Fruit fly (Drosophila melanogaster) whole organism, wandering third instar larva: ENCODE measurements around the gene CG43312.
A peak's percentile ranks its signal among the peaks of the same experiment; 100 is the strongest.

Source experiments
- Abd-B ChIP-seq: fragments of >200 bp; optimal IDR thresholded peaks from 2 replicates; lab custom pipeline; 2017; ENCODE audit warnings: missing biosample characterization, missing genetic modification characterization
- CrebA ChIP-seq: fragments of 200-800 bp; sonication (Bioruptor generic); optimal IDR thresholded peaks from 2 replicates; lab custom pipeline; 2016; ENCODE audit warnings: missing biosample characterization, mild to moderate bottlenecking, missing genetic modification characterization, borderline replicate concordance
- Dfd ChIP-seq: fragments of >200 bp; optimal IDR thresholded peaks from 2 replicates; lab custom pipeline; 2017; ENCODE audit warnings: missing biosample characterization, missing genetic modification characterization
- Dif ChIP-seq: fragments of 200-275, 200-300 bp; sonication (Bioruptor generic); optimal IDR thresholded peaks from 2 replicates; lab custom pipeline; 2018; ENCODE audit warnings: missing biosample characterization, missing genetic modification characterization; ENCODE audit not compliant: partially characterized antibody
- GATAd ChIP-seq: sonication (Bioruptor generic); optimal IDR thresholded peaks from 2 replicates; lab custom pipeline; 2016; ENCODE audit warnings: missing biosample characterization, missing genetic modification characterization
- HLH106 ChIP-seq: fragments of 200-800 bp; optimal IDR thresholded peaks from 3 replicates; lab custom pipeline; 2019; ENCODE audit warnings: missing biosample characterization, mild to moderate bottlenecking, missing genetic modification characterization, moderate library complexity
- Hnf4 ChIP-seq: fragments of 200-800 bp; sonication (Bioruptor generic); optimal IDR thresholded peaks from 2 replicates; lab custom pipeline; 2016; ENCODE audit warnings: missing biosample characterization, mild to moderate bottlenecking, missing genetic modification characterization
- Hr78 ChIP-seq: fragments of >200 bp; optimal IDR thresholded peaks from 2 replicates; lab custom pipeline; 2017; ENCODE audit warnings: missing biosample characterization, missing genetic modification characterization
- Jra ChIP-seq: sonication (Bioruptor generic); optimal IDR thresholded peaks from 2 replicates; lab custom pipeline; 2016; ENCODE audit warnings: missing biosample characterization, missing genetic modification characterization
- Mio ChIP-seq: sonication (Bioruptor generic); optimal IDR thresholded peaks from 2 replicates; lab custom pipeline; 2016; ENCODE audit warnings: missing biosample characterization, missing genetic modification characterization
- OdsH ChIP-seq: fragments of 200-800 bp; sonication (Bioruptor generic); optimal IDR thresholded peaks from 2 replicates; lab custom pipeline; 2016; ENCODE audit warnings: missing biosample characterization, mild to moderate bottlenecking, missing genetic modification characterization
- Rel ChIP-seq, 2 experiments: fragments of 200-800 bp; sonication (Bioruptor generic) in 1 of 2; optimal IDR thresholded peaks; 2 replicates in 1 of 2; 3 replicates in 1 of 2; lab custom pipeline; 2016 to 2019; ENCODE audit warnings: mild to moderate bottlenecking in 2 of 2, missing biosample characterization in 2 of 2, missing genetic modification characterization in 2 of 2, moderate library complexity in 1 of 2
- Sp1 ChIP-seq: fragments of 200-800 bp; sonication (Bioruptor generic); optimal IDR thresholded peaks from 3 replicates; lab custom pipeline; 2019; ENCODE audit warnings: missing biosample characterization, mild to moderate bottlenecking, missing genetic modification characterization, moderate library complexity
- Vsx2 ChIP-seq: fragments of 200-300, 225-300 bp; sonication (Bioruptor generic); optimal IDR thresholded peaks from 2 replicates; lab custom pipeline; 2018; ENCODE audit warnings: missing biosample characterization, missing genetic modification characterization; ENCODE audit not compliant: partially characterized antibody
- br ChIP-seq: fragments of 200-800 bp; sonication (Bioruptor generic); optimal IDR thresholded peaks from 2 replicates; lab custom pipeline; 2016; ENCODE audit warnings: missing biosample characterization, missing genetic modification characterization
- brk ChIP-seq: fragments of 200-800 bp; sonication (Bioruptor generic); optimal IDR thresholded peaks from 2 replicates; lab custom pipeline; 2016; ENCODE audit warnings: missing biosample characterization, mild to moderate bottlenecking, missing genetic modification characterization
- dl ChIP-seq, 2 experiments: fragments of 175-275, 200-275 bp in 1 of 2; fragments of 200-275 bp in 1 of 2; sonication (Bioruptor generic); optimal IDR thresholded peaks; lab custom pipeline; 2018; ENCODE audit warnings: mild to moderate bottlenecking in 2 of 2, missing biosample characterization in 2 of 2, missing genetic modification characterization in 2 of 2, moderate library complexity in 2 of 2; ENCODE audit not compliant: partially characterized antibody in 2 of 2, insufficient read depth in 1 of 2
- dsf ChIP-seq: sonication (Bioruptor generic); optimal IDR thresholded peaks from 2 replicates; lab custom pipeline; 2016; ENCODE audit warnings: missing biosample characterization, missing genetic modification characterization, borderline replicate concordance
- jim ChIP-seq: fragments of 175-275, 200-325 bp; sonication (Bioruptor generic); optimal IDR thresholded peaks from 2 replicates; lab custom pipeline; 2016; ENCODE audit warnings: missing biosample characterization, mild to moderate bottlenecking, missing genetic modification characterization
- lola ChIP-seq: fragments of >200 bp; optimal IDR thresholded peaks from 2 replicates; lab custom pipeline; 2017; ENCODE audit warnings: missing biosample characterization, missing genetic modification characterization
- pan ChIP-seq: fragments of >200 bp; optimal IDR thresholded peaks from 2 replicates; lab custom pipeline; 2017
- psq ChIP-seq: fragments of 200-800 bp; sonication (Bioruptor generic); optimal IDR thresholded peaks from 3 replicates; lab custom pipeline; 2017; ENCODE audit warnings: missing biosample characterization, mild to moderate bottlenecking, missing genetic modification characterization, moderate library complexity
- rgr ChIP-seq: fragments of 200-800 bp; sonication (Bioruptor generic); optimal IDR thresholded peaks from 3 replicates; lab custom pipeline; 2016; ENCODE audit warnings: missing biosample characterization, mild to moderate bottlenecking, missing genetic modification characterization
- sage ChIP-seq: fragments of 200-800 bp; sonication (Bioruptor generic); optimal IDR thresholded peaks from 2 replicates; lab custom pipeline; 2016; ENCODE audit warnings: missing biosample characterization, mild to moderate bottlenecking, missing genetic modification characterization
- tai ChIP-seq: sonication (Bioruptor generic); optimal IDR thresholded peaks from 2 replicates; lab custom pipeline; 2016; ENCODE audit warnings: missing biosample characterization, missing genetic modification characterization
- usp ChIP-seq: fragments of >200 bp; optimal IDR thresholded peaks from 2 replicates; lab custom pipeline; 2017; ENCODE audit warnings: missing biosample characterization, missing genetic modification characterization
- woc ChIP-seq: sonication (Bioruptor generic); optimal IDR thresholded peaks from 2 replicates; lab custom pipeline; 2016; ENCODE audit warnings: missing biosample characterization, mild to moderate bottlenecking, missing genetic modification characterization

Gene CG43312

DNA sequence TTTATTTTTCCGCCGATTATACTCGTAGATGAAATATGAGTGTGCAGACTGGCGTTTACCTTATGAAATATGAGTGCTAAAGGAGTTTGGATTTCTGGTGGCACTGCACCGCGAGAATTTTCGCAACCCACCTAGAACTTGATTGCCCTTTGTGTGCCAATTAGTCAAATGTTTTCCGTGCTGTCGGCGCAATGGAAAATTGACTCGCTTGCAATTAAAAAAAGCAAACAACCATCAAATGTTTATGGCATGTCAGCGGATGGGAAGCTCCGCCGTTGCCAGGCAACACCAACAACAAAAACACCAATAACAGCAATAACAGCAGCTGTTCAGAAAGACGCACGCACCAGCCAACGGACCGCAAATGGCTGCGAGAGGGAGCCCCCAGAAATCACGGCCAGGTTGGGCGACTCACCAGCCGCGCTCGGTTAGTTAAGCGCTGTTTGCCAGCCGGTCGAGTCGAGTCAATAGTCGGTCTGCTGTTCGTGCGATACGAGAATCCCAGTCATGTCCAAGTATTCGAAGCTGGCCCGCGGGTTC is 34.9 kb upstream of the CG43312 start:
- TF ChIP-seq Vsx2 (GFP tag; lab: Kevin White, UChicago): no peak
- TF ChIP-seq OdsH (GFP tag; lab: Kevin White, UChicago): peak; percentile 14
- TF ChIP-seq rgr (GFP tag; lab: Kevin White, UChicago): no peak
- no peak for TF ChIP-seq sage (GFP tag; lab: Kevin White, UChicago)
- no peak for TF ChIP-seq tai
- TF ChIP-seq Hnf4: no peak
- peak; percentile 70 for TF ChIP-seq woc (GFP tag; lab: Kevin White, UChicago)
- TF ChIP-seq jim: no peak

DNA sequence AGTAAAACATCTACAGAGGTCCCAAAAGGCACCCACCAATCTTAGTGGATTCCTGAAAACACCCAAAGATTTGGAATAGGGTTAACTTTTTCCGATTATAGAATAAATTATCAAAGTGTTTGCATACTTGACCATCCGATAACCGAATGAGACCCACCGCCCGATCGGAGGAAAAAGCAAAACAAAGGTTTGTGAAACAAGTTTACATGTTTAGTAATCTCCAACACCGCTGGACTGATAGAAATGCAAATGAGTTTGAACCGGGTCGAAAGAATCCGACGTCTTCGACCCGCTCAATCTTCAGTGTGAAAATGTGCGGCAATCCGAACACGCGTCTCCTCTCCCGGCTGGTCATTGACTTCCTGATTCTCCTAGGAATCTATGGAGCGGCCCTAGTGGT is 32.8 kb upstream of the CG43312 start, which contains the start of gene CG11437:
TSS of gene CG11437 (plus strand) at position 301 of the 400 bp plus-strand sequence.
- no peak for TF ChIP-seq woc (GFP tag; lab: Kevin White, UChicago)

DNA sequence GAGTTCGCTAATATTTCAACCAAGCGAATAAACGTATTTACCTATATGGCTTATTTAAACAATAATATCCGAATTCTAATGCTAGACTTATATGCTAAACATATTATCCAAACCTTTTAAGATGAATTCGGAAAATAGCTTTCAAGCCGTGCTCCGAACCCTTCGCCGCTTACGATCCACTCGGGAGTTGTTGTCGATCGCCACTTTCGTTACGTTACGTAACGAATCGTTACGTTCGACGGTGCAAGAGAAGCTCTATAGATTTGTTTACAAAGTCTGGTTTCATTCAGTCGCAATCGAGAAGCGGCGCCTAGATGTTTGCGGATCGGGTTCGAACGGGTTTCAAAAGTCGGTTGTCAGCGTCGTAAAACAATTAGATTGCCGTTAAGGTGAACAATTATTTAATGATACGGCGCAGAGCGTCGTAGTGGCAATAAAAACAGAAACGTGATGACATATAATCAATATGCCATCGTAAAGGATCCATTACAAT is 31.1 kb upstream of the CG43312 start, which contains the start of gene CG11426:
TSS of gene CG11426 (plus strand) at position 258 of the 493 bp plus-strand sequence.
- TF ChIP-seq GATAd (GFP tag; lab: Kevin White, UChicago) (no peak), lola (no peak), Rel (GFP tag; optimal IDR thresholded peaks at IDR 0.05; lab: Kevin White, UChicago) (no peak), Rel (tag; optimal IDR thresholded peaks at IDR 0.05; lab: Kevin White, UChicago) (no peak), Hr78 (GFP tag; lab: Kevin White, UChicago) (no peak), brk (GFP tag; lab: Kevin White, UChicago) (no peak), Jra (GFP tag; lab: Kevin White, UChicago) (no peak), rgr (GFP tag; lab: Kevin White, UChicago) (no peak), br (GFP tag; lab: Kevin White, UChicago) (no peak)
- TF ChIP-seq, all 38 proteins: peak for 0

DNA sequence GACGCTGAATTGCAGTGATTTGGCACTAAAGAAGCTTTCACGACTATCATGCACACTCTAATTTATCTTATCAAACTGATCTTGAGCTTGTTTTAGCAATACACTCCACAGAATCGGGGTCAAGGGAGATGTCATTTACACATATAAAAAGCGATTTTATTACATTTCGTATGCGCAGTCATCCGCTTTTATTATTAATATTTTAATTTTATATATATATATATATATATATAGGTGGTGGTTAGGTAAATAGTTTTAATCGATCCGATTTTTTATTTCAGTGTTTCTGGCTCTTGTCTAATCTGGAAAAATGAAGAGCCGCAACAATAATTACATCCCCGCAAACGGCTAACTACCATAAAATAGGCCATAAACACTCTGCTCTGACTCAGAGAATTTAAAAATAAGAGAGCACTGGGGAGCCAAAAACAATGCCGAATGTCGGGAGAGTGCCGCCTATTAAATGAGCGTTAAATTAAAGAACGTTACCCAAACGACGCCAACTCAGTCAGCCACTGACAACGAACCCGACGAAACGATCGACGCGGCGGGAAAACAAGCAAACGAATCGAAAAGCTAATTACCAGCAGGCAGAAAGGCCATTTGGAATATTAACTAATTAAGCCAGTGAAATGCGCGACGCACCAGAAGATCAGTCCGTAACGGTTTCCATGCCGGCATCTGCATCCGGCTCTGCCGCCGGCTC is 29.7 kb upstream of the CG43312 start:
- TF ChIP-seq Dif (GFP tag; lab: Kevin White, UChicago) (peak; percentile 23), Vsx2 (GFP tag; lab: Kevin White, UChicago) (peak; percentile 93), rgr (GFP tag; lab: Kevin White, UChicago) (peak; percentile 5), Hnf4 (no peak), Mio (no peak), HLH106 (tag; lab: Kevin White, UChicago) (peak; percentile 40), Jra (GFP tag; lab: Kevin White, UChicago) (peak; percentile 12), dl (GFP tag; optimal IDR thresholded peaks at IDR 0.05; lab: Kevin White, UChicago; ENCODE audit: insufficient read depth in 1 of 2, partially characterized antibody in 2 of 2) (peak; percentile 5 to 24), dsf (no peak), psq (GFP tag; lab: Kevin White, UChicago) (peak; percentile 47), Dfd (no peak), CrebA (GFP tag; lab: Kevin White, UChicago) (peak; percentile 24), Sp1 (GFP tag; lab: Kevin White, UChicago) (peak; percentile 25)

- TF ChIP-seq pan (no peak), CrebA (GFP tag; lab: Kevin White, UChicago) (no peak), Abd-B (GFP tag; lab: Kevin White, UChicago) (no peak), Mio (no peak), usp (no peak)
Measured at dm6 chr3L:22474081-22474845, 27.1 kb upstream of the CG43312 start, which contains the start of gene CG11425. Gene CG11425 (plus strand): TSS chr3L:22474795.
